Worm (Caenorhabditis elegans): ENCODE data around the gene zhit-3.

Gene zhit-3

ce11 chrV:10201913-10202312, 10.0 kb downstream of the zhit-3 start, which contains the start of gene ZK856.7:
Gene ZK856.7 (plus strand): TSS chrV:10202098.
- peak; percentile 16 for TF ChIP-seq nhr-20 (tag; optimal IDR thresholded peaks at IDR 0.05)
- no peak for TF ChIP-seq pqm-1 (tag; optimal IDR thresholded peaks at IDR 0.05)
- peak; percentile 9 for TF ChIP-seq blmp-1 (tag; optimal IDR thresholded peaks at IDR 0.05)
- TF ChIP-seq isw-1 (GFP tag; IDR thresholded peaks at IDR 0.05) = no peak

ce11 chrV:10198386-10198785, 13.5 kb downstream of the zhit-3 start, which contains the start of gene ZK856.6:
Gene ZK856.6 (plus strand): TSS chrV:10198686.
- TF ChIP-seq hlh-17 (GFP tag; optimal IDR thresholded peaks at IDR 0.05; ENCODE audit: borderline replicate concordance) (no peak), ceh-63 (GFP tag; optimal IDR thresholded peaks at IDR 0.05) (no peak), aly-2 (tag; optimal IDR thresholded peaks at IDR 0.05) (no peak), fkh-4 (tag; optimal IDR thresholded peaks at IDR 0.05; ENCODE audit: borderline replicate concordance) (no peak), lir-3 (tag; optimal IDR thresholded peaks at IDR 0.05; ENCODE audit: poor library complexity) (no peak), nhr-84 (tag; optimal IDR thresholded peaks at IDR 0.05) (no peak), nhr-90 (tag; optimal IDR thresholded peaks at IDR 0.05; ENCODE audit: poor library complexity) (no peak), unc-62 (GFP tag; optimal IDR thresholded peaks at IDR 0.05) (no peak), mdl-1 (tag; optimal IDR thresholded peaks at IDR 0.05) (no peak), swsn-7 (tag; optimal IDR thresholded peaks at IDR 0.05) (no peak), ceh-88 (GFP tag; IDR thresholded peaks at IDR 0.05) (no peak), nhr-20 (tag; optimal IDR thresholded peaks at IDR 0.05) (no peak), blmp-1 (tag; optimal IDR thresholded peaks at IDR 0.05) (no peak), snu-23 (GFP tag; optimal IDR thresholded peaks at IDR 0.05) (no peak), snpc-4 (tag; optimal IDR thresholded peaks at IDR 0.05) (no peak), elt-2 (tag; optimal IDR thresholded peaks at IDR 0.05) (no peak), nhr-47 (tag; optimal IDR thresholded peaks at IDR 0.05) (no peak), nhr-237 (tag; optimal IDR thresholded peaks at IDR 0.05) (no peak), nhr-19 (GFP tag; conservative IDR thresholded peaks at IDR 0.05) (no peak)

ce11 chrV:10191242-10191641, 20.7 kb downstream of the zhit-3 start:
- TF ChIP-seq lin-13 (GFP tag; optimal IDR thresholded peaks at IDR 0.05) (no peak), Y116A8C.19 (tag; optimal IDR thresholded peaks at IDR 0.05; ENCODE audit: borderline replicate concordance) (no peak), elt-2 (tag; optimal IDR thresholded peaks at IDR 0.05) (no peak), nhr-47 (tag; optimal IDR thresholded peaks at IDR 0.05) (no peak), elt-3 (tag; optimal IDR thresholded peaks at IDR 0.05) (no peak), unc-30 (tag; optimal IDR thresholded peaks at IDR 0.05) (no peak)

- TF ChIP-seq ceh-82 (tag; optimal IDR thresholded peaks at IDR 0.05) = no peak
- no peak for TF ChIP-seq grh-1 (GFP tag; IDR thresholded peaks at IDR 0.05)
- no peak for TF ChIP-seq hlh-17 (GFP tag; optimal IDR thresholded peaks at IDR 0.05; ENCODE audit: borderline replicate concordance)
- TF ChIP-seq efl-1 (optimal IDR thresholded peaks at IDR 0.05) = no peak
- peak in 1 of 2 experiments; percentile 66 for TF ChIP-seq efl-1 (GFP tag; optimal IDR thresholded peaks at IDR 0.05 in 1 of 2)
- TF ChIP-seq nhr-47 (tag; optimal IDR thresholded peaks at IDR 0.05) = no peak
- TF ChIP-seq hlh-4 (tag; optimal IDR thresholded peaks at IDR 0.05) = no peak
- TF ChIP-seq lin-35 (GFP tag; optimal IDR thresholded peaks at IDR 0.05) = peak in 1 of 2 experiments; percentile 37
- TF ChIP-seq elt-2 (tag; optimal IDR thresholded peaks at IDR 0.05) = peak; percentile 90
- no peak for TF ChIP-seq skn-1 (tag; optimal IDR thresholded peaks at IDR 0.05)
- TF ChIP-seq lin-39 (tag; optimal IDR thresholded peaks at IDR 0.05) = no peak
- TF ChIP-seq ces-1 (GFP tag; optimal IDR thresholded peaks at IDR 0.05) = no peak
- no peak for TF ChIP-seq tlp-1 (tag; optimal IDR thresholded peaks at IDR 0.05)
- TF ChIP-seq nhr-84 (tag; optimal IDR thresholded peaks at IDR 0.05) = no peak
- no peak for TF ChIP-seq zip-4 (GFP tag; optimal IDR thresholded peaks at IDR 0.05)
- TF ChIP-seq nhr-71 (tag; optimal IDR thresholded peaks at IDR 0.05) = peak; percentile 22
- TF ChIP-seq nhr-85 (tag) = peak; percentile 58
- TF ChIP-seq unc-62 (GFP tag; optimal IDR thresholded peaks at IDR 0.05) = no peak
- TF ChIP-seq nhr-76 (tag; optimal IDR thresholded peaks at IDR 0.05) = no peak
- TF ChIP-seq pag-3 (tag; optimal IDR thresholded peaks at IDR 0.05; ENCODE audit: borderline replicate concordance, insufficient read depth) = no peak
- no peak for TF ChIP-seq jun-1 (tag; optimal IDR thresholded peaks at IDR 0.05)
These were observed 21.8 kb downstream of the zhit-3 start, which contains the start of gene ZK856.5 for ce11 chrV:10190081-10190556. Gene ZK856.5 (minus strand): TSS chrV:10190131.

All from whole organism, L1 larva.